Fruit fly (Drosophila melanogaster) whole organism, embryonic: ENCODE measurements around the gene CecB.

Experiments used
- Awh ChIP-seq: fragments of 200-800 bp; sonication (Bioruptor generic); IDR thresholded peaks from 2 replicates; pipeline ENCODE4, ENCODE4 v1.3.6; 2022; ENCODE audit warnings: missing biosample characterization, missing genetic modification characterization
- CG10462 ChIP-seq: fragments of 200-800 bp; sonication (Bioruptor generic); optimal IDR thresholded peaks from 2 replicates; lab custom pipeline; 2016; ENCODE audit warnings: missing biosample characterization, missing genetic modification characterization
- CG11696 ChIP-seq: fragments of 200-800 bp; sonication (Bioruptor generic); IDR thresholded peaks from 2 replicates; pipeline ENCODE4 v1.3.6; 2022; ENCODE audit warnings: missing biosample characterization, missing genetic modification characterization
- CG11723 ChIP-seq: fragments of 200-800 bp; sonication (Bioruptor generic); optimal IDR thresholded peaks from 2 replicates; lab custom pipeline; 2017; ENCODE audit warnings: missing biosample characterization, mild to moderate bottlenecking, missing genetic modification characterization
- CG12236 ChIP-seq: fragments of 200-800 bp; sonication (Bioruptor generic); optimal IDR thresholded peaks from 2 replicates; lab custom pipeline; 2016; ENCODE audit warnings: missing biosample characterization, missing genetic modification characterization
- CG1233 ChIP-seq: fragments of 200-800 bp; sonication (Bioruptor generic); optimal IDR thresholded peaks from 4 replicates; lab custom pipeline; 2018; ENCODE audit warnings: missing biosample characterization, mild to moderate bottlenecking, missing genetic modification characterization
- CG13424 ChIP-seq: fragments of 200-800 bp; sonication (Bioruptor generic); optimal IDR thresholded peaks from 2 replicates; lab custom pipeline; 2019; ENCODE audit warnings: missing biosample characterization, mild to moderate bottlenecking, missing genetic modification characterization, moderate library complexity
- CG14441 ChIP-seq: fragments of 200-800 bp; sonication (Bioruptor generic); IDR thresholded peaks from 2 replicates; pipeline ENCODE4 v1.3.6; 2022; ENCODE audit warnings: missing biosample characterization, missing genetic modification characterization
- CG15073 ChIP-seq: fragments of 200-800 bp; sonication (Bioruptor generic); optimal IDR thresholded peaks from 2 replicates; lab custom pipeline; 2016; ENCODE audit warnings: missing biosample characterization, missing genetic modification characterization
- CG1647 ChIP-seq: fragments of 200-800 bp; sonication (Bioruptor generic); optimal IDR thresholded peaks from 3 replicates; lab custom pipeline; 2016; ENCODE audit warnings: missing biosample characterization, missing genetic modification characterization
- CG16779 ChIP-seq: fragments of 200-800 bp; sonication (Bioruptor generic); IDR thresholded peaks from 2 replicates; pipeline ENCODE4 v1.3.6; 2022; ENCODE audit warnings: missing biosample characterization, missing genetic modification characterization
- CG17612 ChIP-seq: fragments of 200-800 bp; sonication (Bioruptor generic); IDR thresholded peaks from 2 replicates; pipeline ENCODE4 v1.3.6; 2022; ENCODE audit warnings: missing biosample characterization, missing genetic modification characterization
- CG30403 ChIP-seq: fragments of 200-800 bp; sonication (Bioruptor generic); optimal IDR thresholded peaks from 3 replicates; lab custom pipeline; 2016; ENCODE audit warnings: missing biosample characterization, missing genetic modification characterization
- CG32772 ChIP-seq: fragments of 200-800 bp; sonication (Bioruptor generic); IDR thresholded peaks from 2 replicates; pipeline ENCODE4 v1.3.6; 2022; ENCODE audit warnings: missing biosample characterization, missing genetic modification characterization
- CG5245 ChIP-seq: fragments of 200-800 bp; sonication (Bioruptor generic); optimal IDR thresholded peaks from 3 replicates; lab custom pipeline; 2016; ENCODE audit warnings: missing biosample characterization, missing genetic modification characterization
- CG6854 ChIP-seq: fragments of 200-800 bp; sonication (Bioruptor generic); optimal IDR thresholded peaks from 3 replicates; lab custom pipeline; 2017; ENCODE audit warnings: missing biosample characterization, mild to moderate bottlenecking, missing genetic modification characterization
- CG7372 ChIP-seq: fragments of 200-800 bp; sonication (Bioruptor generic); IDR thresholded peaks from 2 replicates; pipeline ENCODE4 v1.3.6; 2022; ENCODE audit warnings: missing biosample characterization, missing genetic modification characterization
- CG8765 ChIP-seq: fragments of 200-800 bp; sonication (Bioruptor generic); IDR thresholded peaks from 2 replicates; pipeline ENCODE4 v1.3.6; 2022; ENCODE audit warnings: missing biosample characterization, missing genetic modification characterization
- CG8944 ChIP-seq: fragments of 200-800 bp; sonication (Bioruptor generic); optimal IDR thresholded peaks from 3 replicates; lab custom pipeline; 2016; ENCODE audit warnings: missing biosample characterization, missing genetic modification characterization
- CG9727 ChIP-seq: fragments of 200-800 bp; sonication (Bioruptor generic); optimal IDR thresholded peaks from 3 replicates; lab custom pipeline; 2017; ENCODE audit warnings: missing biosample characterization, mild to moderate bottlenecking, missing genetic modification characterization
- CrebB ChIP-seq: fragments of 200-800 bp; sonication (Bioruptor generic); optimal IDR thresholded peaks from 3 replicates; lab custom pipeline; 2018; ENCODE audit warnings: missing biosample characterization, mild to moderate bottlenecking, missing genetic modification characterization
- D19B ChIP-seq: fragments of 200-800 bp; sonication (Bioruptor generic); optimal IDR thresholded peaks from 2 replicates; lab custom pipeline; 2017; ENCODE audit warnings: missing biosample characterization, mild to moderate bottlenecking, missing genetic modification characterization
- Dad ChIP-seq: fragments of 200-800 bp; sonication (Bioruptor generic); optimal IDR thresholded peaks from 3 replicates; lab custom pipeline; 2016; ENCODE audit warnings: missing biosample characterization, missing genetic modification characterization
- Dek ChIP-seq: fragments of 200-800 bp; sonication (Bioruptor generic); optimal IDR thresholded peaks from 3 replicates; lab custom pipeline; 2019; ENCODE audit warnings: missing biosample characterization, mild to moderate bottlenecking, missing genetic modification characterization, moderate library complexity
- Doc2 ChIP-seq: fragments of 200-800 bp; sonication (Bioruptor generic); IDR thresholded peaks from 2 replicates; pipeline ENCODE4 v1.3.6; 2022; ENCODE audit warnings: missing biosample characterization, missing genetic modification characterization
- Ets97D ChIP-seq: fragments of 200-800 bp; sonication (Bioruptor generic); optimal IDR thresholded peaks from 3 replicates; lab custom pipeline; 2016; ENCODE audit warnings: missing biosample characterization, missing genetic modification characterization
- Fer1 ChIP-seq: fragments of 200-800 bp; sonication (Bioruptor generic); optimal IDR thresholded peaks from 2 replicates; lab custom pipeline; 2017; ENCODE audit warnings: missing biosample characterization, mild to moderate bottlenecking, missing genetic modification characterization
- HLH3B ChIP-seq: fragments of 200-800 bp; sonication (Bioruptor generic); IDR thresholded peaks from 2 replicates; pipeline ENCODE4 v1.3.6; 2022; ENCODE audit warnings: missing biosample characterization, missing genetic modification characterization
- HmgZ ChIP-seq: fragments of 200-800 bp; sonication (Bioruptor generic); optimal IDR thresholded peaks from 2 replicates; lab custom pipeline; 2018; ENCODE audit warnings: missing biosample characterization, mild to moderate bottlenecking, missing genetic modification characterization
- Myb ChIP-seq: fragments of 200-800 bp; sonication (Bioruptor generic); optimal IDR thresholded peaks from 2 replicates; lab custom pipeline; 2016; ENCODE audit warnings: missing biosample characterization, missing genetic modification characterization
- Oaz ChIP-seq: fragments of 200-800 bp; sonication (Bioruptor generic); IDR thresholded peaks from 2 replicates; pipeline ENCODE4 v1.3.6; 2022; ENCODE audit warnings: missing biosample characterization, missing genetic modification characterization
- Usf ChIP-seq: fragments of 200-800 bp; sonication (Bioruptor generic); optimal IDR thresholded peaks from 2 replicates; lab custom pipeline; 2017; ENCODE audit warnings: missing genotype, missing biosample characterization, missing genetic modification characterization
- ac ChIP-seq: fragments of 200-800 bp; sonication (Bioruptor generic); optimal IDR thresholded peaks from 3 replicates; lab custom pipeline; 2017; ENCODE audit warnings: missing biosample characterization, mild to moderate bottlenecking, missing genetic modification characterization
- cas ChIP-seq: fragments of 200-800 bp; sonication (Bioruptor generic); IDR thresholded peaks from 2 replicates; pipeline ENCODE4 v1.3.6; 2022; ENCODE audit warnings: missing biosample characterization, missing genetic modification characterization
- chm ChIP-seq: fragments of 200-800 bp; sonication (Bioruptor generic); IDR thresholded peaks from 2 replicates; pipeline ENCODE4 v1.3.6; 2022; ENCODE audit warnings: missing biosample characterization, missing genetic modification characterization
- corto ChIP-seq: fragments of 200-800 bp; sonication (Bioruptor generic); optimal IDR thresholded peaks from 2 replicates; lab custom pipeline; 2016; ENCODE audit warnings: missing biosample characterization, mild to moderate bottlenecking, missing genetic modification characterization, moderate library complexity
- dysf ChIP-seq: fragments of 200-800 bp; sonication (Bioruptor generic); IDR thresholded peaks from 3 replicates; pipeline ENCODE4 v1.3.6; 2022; ENCODE audit warnings: missing biosample characterization, missing genetic modification characterization
- ewg ChIP-seq: fragments of 200-800 bp; sonication (Bioruptor generic); optimal IDR thresholded peaks from 3 replicates; lab custom pipeline; 2017; ENCODE audit warnings: mild to moderate bottlenecking, missing biosample characterization, missing genetic modification reagents, missing genetic modification characterization
- gro ChIP-seq: fragments of 200-800 bp; sonication (Bioruptor generic); optimal IDR thresholded peaks from 2 replicates; lab custom pipeline; 2016; ENCODE audit warnings: missing biosample characterization, missing genetic modification characterization
- hth ChIP-seq: fragments of >200 bp; optimal IDR thresholded peaks from 2 replicates; lab custom pipeline; 2017; ENCODE audit warnings: inconsistent platforms
- jing ChIP-seq: fragments of 200-800 bp; sonication (Bioruptor generic); optimal IDR thresholded peaks from 2 replicates; lab custom pipeline; 2018; ENCODE audit warnings: missing biosample characterization, mild to moderate bottlenecking, missing genetic modification characterization
- jumu ChIP-seq: fragments of 200-800 bp; sonication (Bioruptor generic); optimal IDR thresholded peaks from 3 replicates; lab custom pipeline; 2016; ENCODE audit warnings: missing biosample characterization, missing genetic modification characterization
- kay ChIP-seq: fragments of 200-800 bp; sonication (Bioruptor generic); optimal IDR thresholded peaks from 2 replicates; lab custom pipeline; 2016; ENCODE audit warnings: missing biosample characterization, missing genetic modification characterization
- oc ChIP-seq: fragments of 200-800 bp; sonication (Bioruptor generic); optimal IDR thresholded peaks from 2 replicates; lab custom pipeline; 2018; ENCODE audit warnings: missing biosample characterization, mild to moderate bottlenecking, missing genetic modification characterization, moderate library complexity
- otp ChIP-seq: fragments of 200-800 bp; sonication (Bioruptor generic); IDR thresholded peaks from 3 replicates; pipeline ENCODE4, ENCODE4 v1.3.6; 2022; ENCODE audit warnings: missing biosample characterization, missing genetic modification characterization
- pho ChIP-seq: fragments of 200-800 bp; sonication (Bioruptor generic); optimal IDR thresholded peaks from 2 replicates; lab custom pipeline; 2016; ENCODE audit warnings: missing biosample characterization, missing genetic modification characterization
- schlank ChIP-seq: fragments of 200-800 bp; sonication (Bioruptor generic); optimal IDR thresholded peaks from 2 replicates; lab custom pipeline; 2018; ENCODE audit warnings: missing biosample characterization, mild to moderate bottlenecking, missing genetic modification characterization
- scrt ChIP-seq: fragments of 200-800 bp; sonication (Bioruptor generic); optimal IDR thresholded peaks from 2 replicates; lab custom pipeline; 2018; ENCODE audit warnings: missing biosample characterization, mild to moderate bottlenecking, missing genetic modification characterization, moderate library complexity
- tup ChIP-seq: fragments of 200-800 bp; sonication (Bioruptor generic); optimal IDR thresholded peaks from 2 replicates; lab custom pipeline; 2016; ENCODE audit warnings: missing biosample characterization, mild to moderate bottlenecking, missing genetic modification characterization, moderate library complexity
- tx ChIP-seq: fragments of 200-800 bp; sonication (Bioruptor generic); optimal IDR thresholded peaks from 2 replicates; lab custom pipeline; 2016; ENCODE audit warnings: missing biosample characterization, missing genetic modification characterization
- yki ChIP-seq: fragments of >200 bp; optimal IDR thresholded peaks from 3 replicates; lab custom pipeline; 2018
- zen ChIP-seq: fragments of 200-800 bp; sonication (Bioruptor generic); optimal IDR thresholded peaks from 3 replicates; lab custom pipeline; 2018; ENCODE audit warnings: missing biosample characterization, mild to moderate bottlenecking, missing genetic modification characterization, moderate library complexity
- zen2 ChIP-seq: fragments of 200-800 bp; sonication (Bioruptor generic); IDR thresholded peaks from 3 replicates; pipeline ENCODE4 v1.3.6; 2022; ENCODE audit warnings: missing biosample characterization, missing genetic modification characterization; ENCODE audit not compliant: partially characterized antibody

The CecB gene

DNA sequence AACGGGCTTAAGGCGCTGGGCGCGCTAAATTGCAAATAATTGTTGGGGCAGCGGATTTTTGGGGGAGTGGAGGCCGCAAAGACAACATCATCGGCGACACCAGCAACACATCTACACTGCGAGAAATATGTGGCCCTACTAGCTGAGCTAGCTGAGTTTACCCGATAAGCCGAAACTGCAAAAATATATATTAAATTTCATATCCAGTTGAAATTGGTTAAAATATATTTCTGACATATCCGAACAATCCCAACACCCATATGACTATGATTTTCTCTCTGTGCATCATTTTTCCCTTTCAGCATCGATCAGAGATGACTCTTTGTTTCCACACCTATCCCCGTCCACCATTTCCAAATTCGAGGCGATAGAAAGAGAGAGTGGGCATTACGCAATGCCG, 23.8 kb downstream of the CecB start (continued):
- peak; percentile 38; the same call in 1 of the 2 replicates for TF ChIP-seq Doc2 (GFP tag; lab: Robert Waterston, UW)
- peak; percentile 54 for TF ChIP-seq CG1233
- TF ChIP-seq CG5245 (GFP tag; lab: Kevin White, UChicago) = peak; percentile 63
- no peak for TF ChIP-seq pho (GFP tag; lab: Kevin White, UChicago)
- peak; percentile 71 for TF ChIP-seq oc (tag; lab: Kevin White, UChicago)
- peak; percentile 68 for TF ChIP-seq Dad
- TF ChIP-seq CG17612 (GFP tag; lab: Robert Waterston, UW) = peak; percentile 55; the same call in 1 of the 2 replicates
- peak; percentile 58 for TF ChIP-seq CG11696 (GFP tag; lab: Robert Waterston, UW)
- no peak for TF ChIP-seq Myb
- no peak for TF ChIP-seq CG15073 (GFP tag; lab: Kevin White, UChicago)
- no peak for TF ChIP-seq yki (lab: Kevin White, UChicago)
- peak; percentile 13 for TF ChIP-seq D19B (GFP tag; lab: Kevin White, UChicago)
- TF ChIP-seq HLH3B (GFP tag; lab: Robert Waterston, UW) = peak; percentile 83
- TF ChIP-seq Fer1 = peak; percentile 78
- peak; percentile 19 for TF ChIP-seq Ets97D (GFP tag; lab: Kevin White, UChicago)
- TF ChIP-seq Oaz (GFP tag; lab: Robert Waterston, UW) = peak; percentile 43; the same call in 1 of the 2 replicates
- peak; percentile 40 for TF ChIP-seq HmgZ (tag; lab: Kevin White, UChicago)
- TF ChIP-seq schlank (tag; lab: Kevin White, UChicago) = no peak
- TF ChIP-seq dysf (GFP tag; lab: Robert Waterston, UW) = peak; percentile 88
- peak; percentile 16 for TF ChIP-seq Usf
- peak; percentile 77; the same call in 2 of the 3 replicates for TF ChIP-seq otp
- peak; percentile 60 for TF ChIP-seq Dek
- peak; percentile 53 for TF ChIP-seq jing (GFP tag; lab: Kevin White, UChicago)
- peak; percentile 13 for TF ChIP-seq CG1647
- TF ChIP-seq kay (GFP tag; lab: Kevin White, UChicago) = no peak
- peak; percentile 75 for TF ChIP-seq CG30403
- no peak for TF ChIP-seq tup (GFP tag; lab: Kevin White, UChicago)
- peak; percentile 16 for TF ChIP-seq CG10462 (GFP tag; lab: Kevin White, UChicago)
- peak; percentile 61 for TF ChIP-seq ewg (GFP tag; lab: Kevin White, UChicago)
- 0 out of 2 replicates have a peak, but pooled peaks have one; percentile 49 for TF ChIP-seq CG16779 (GFP tag; lab: Robert Waterston, UW)
- TF ChIP-seq CG7372 (GFP tag; lab: Robert Waterston, UW) = peak; percentile 78
- peak; percentile 15 for TF ChIP-seq CrebB (tag; lab: Kevin White, UChicago)
- TF ChIP-seq hth (lab: Kevin White, UChicago) = no peak
- TF ChIP-seq CG6854 (GFP tag; lab: Kevin White, UChicago) = peak; percentile 29
- TF ChIP-seq CG8944 (GFP tag; lab: Kevin White, UChicago) = peak; percentile 11
- peak; percentile 77 for TF ChIP-seq Awh
- TF ChIP-seq CG32772 (GFP tag; lab: Robert Waterston, UW) = peak; percentile 79
- TF ChIP-seq CG13424 (tag; lab: Kevin White, UChicago) = peak; percentile 76
- TF ChIP-seq CG9727 (GFP tag; lab: Kevin White, UChicago) = peak; percentile 56
- TF ChIP-seq CG12236 (GFP tag; lab: Kevin White, UChicago) = peak; percentile 22
- no peak for TF ChIP-seq corto (GFP tag; lab: Kevin White, UChicago)
- TF ChIP-seq ac (GFP tag; lab: Kevin White, UChicago) = no peak
- no peak for TF ChIP-seq gro (GFP tag; lab: Kevin White, UChicago)
- TF ChIP-seq jumu (GFP tag; lab: Kevin White, UChicago) = peak; percentile 20
- peak; percentile 30; the same call in 1 of the 2 replicates for TF ChIP-seq CG8765 (GFP tag; lab: Robert Waterston, UW)
- peak; percentile 43 for TF ChIP-seq zen (tag; lab: Kevin White, UChicago)
- TF ChIP-seq scrt (GFP tag; lab: Kevin White, UChicago) = peak; percentile 47
- peak; percentile 76 for TF ChIP-seq chm
- TF ChIP-seq cas (GFP tag; lab: Robert Waterston, UW) = no peak
- peak; percentile 4 for TF ChIP-seq tx (GFP tag; lab: Kevin White, UChicago)
- no peak for TF ChIP-seq zen2 (GFP tag; lab: Robert Waterston, UW)
- peak; percentile 89 for TF ChIP-seq CG14441
- TF ChIP-seq CG11723 (GFP tag; lab: Kevin White, UChicago) = peak; percentile 47
